Fruit fly (Drosophila melanogaster) whole organism, embryonic: ENCODE measurements around the gene CG32225.

ENCODE experiments used
- CG10431 ChIP-seq: fragments of 200-800 bp; sonication (Bioruptor generic); optimal IDR thresholded peaks from 3 replicates; lab custom pipeline; 2018; ENCODE audit warnings: missing biosample characterization, mild to moderate bottlenecking, missing genetic modification characterization
- CG12236 ChIP-seq: fragments of 200-800 bp; sonication (Bioruptor generic); optimal IDR thresholded peaks from 2 replicates; lab custom pipeline; 2016; ENCODE audit warnings: missing biosample characterization, missing genetic modification characterization
- CG14014 ChIP-seq: fragments of 200-800 bp; sonication (Bioruptor generic); IDR thresholded peaks from 2 replicates; pipeline ENCODE4 v1.3.6; 2022; ENCODE audit warnings: missing biosample characterization, missing genetic modification characterization
- CG14441 ChIP-seq: fragments of 200-800 bp; sonication (Bioruptor generic); IDR thresholded peaks from 2 replicates; pipeline ENCODE4 v1.3.6; 2022; ENCODE audit warnings: missing biosample characterization, missing genetic modification characterization
- CG14667 ChIP-seq: fragments of 200-800 bp; sonication (Bioruptor generic); IDR thresholded peaks from 2 replicates; pipeline ENCODE4 v1.3.6; 2022; ENCODE audit warnings: missing biosample characterization, missing genetic modification characterization
- CG14965 ChIP-seq: fragments of 200-800 bp; sonication (Bioruptor generic); optimal IDR thresholded peaks from 2 replicates; lab custom pipeline; 2016; ENCODE audit warnings: missing biosample characterization, missing genetic modification characterization, borderline replicate concordance
- CG1602 ChIP-seq: fragments of 200-800 bp; sonication (Bioruptor generic); optimal IDR thresholded peaks from 3 replicates; lab custom pipeline; 2016; ENCODE audit warnings: missing biosample characterization, missing genetic modification characterization
- CG16815 ChIP-seq: fragments of 200-800 bp; sonication (Bioruptor generic); optimal IDR thresholded peaks from 3 replicates; lab custom pipeline; 2017; ENCODE audit warnings: missing biosample characterization, mild to moderate bottlenecking, missing genetic modification characterization
- CG17359 ChIP-seq: fragments of 200-800 bp; sonication (Bioruptor generic); optimal IDR thresholded peaks from 3 replicates; lab custom pipeline; 2018; ENCODE audit warnings: missing biosample characterization, mild to moderate bottlenecking, missing genetic modification characterization, moderate library complexity
- CG17385 ChIP-seq: fragments of 200-800 bp; sonication (Bioruptor generic); optimal IDR thresholded peaks from 3 replicates; lab custom pipeline; 2018; ENCODE audit warnings: missing biosample characterization, mild to moderate bottlenecking, missing genetic modification characterization
- CG17568 ChIP-seq: fragments of 200-800 bp; sonication (Bioruptor generic); optimal IDR thresholded peaks from 2 replicates; lab custom pipeline; 2018; ENCODE audit warnings: missing biosample characterization, mild to moderate bottlenecking, missing genetic modification characterization, moderate library complexity
- CG17829 ChIP-seq: fragments of 200-800 bp; optimal IDR thresholded peaks from 2 replicates; lab custom pipeline; 2019; ENCODE audit warnings: missing biosample characterization, mild to moderate bottlenecking, missing genetic modification characterization, moderate library complexity
- CG30403 ChIP-seq: fragments of 200-800 bp; sonication (Bioruptor generic); optimal IDR thresholded peaks from 3 replicates; lab custom pipeline; 2016; ENCODE audit warnings: missing biosample characterization, missing genetic modification characterization
- CG34422 ChIP-seq: fragments of 200-800 bp; sonication (Bioruptor generic); IDR thresholded peaks from 3 replicates; pipeline ENCODE4 v1.3.6; 2022; ENCODE audit warnings: missing biosample characterization, missing genetic modification characterization
- CG4282 ChIP-seq: fragments of 200-800 bp; sonication (Bioruptor generic); optimal IDR thresholded peaks from 2 replicates; lab custom pipeline; 2016; ENCODE audit warnings: missing biosample characterization, missing genetic modification characterization
- CG4617 ChIP-seq: fragments of 200-800 bp; sonication (Bioruptor generic); optimal IDR thresholded peaks from 3 replicates; lab custom pipeline; 2016; ENCODE audit warnings: missing biosample characterization, missing genetic modification characterization, borderline replicate concordance
- CG4730 ChIP-seq: fragments of 200-800 bp; sonication (Bioruptor generic); IDR thresholded peaks from 2 replicates; pipeline ENCODE4 v1.3.6; 2022; ENCODE audit warnings: missing biosample characterization, missing genetic modification characterization
- CG4820 ChIP-seq: fragments of 200-800 bp; sonication (Bioruptor generic); optimal IDR thresholded peaks from 3 replicates; lab custom pipeline; 2016; ENCODE audit warnings: missing biosample characterization, missing genetic modification characterization
- CG5245 ChIP-seq: fragments of 200-800 bp; sonication (Bioruptor generic); optimal IDR thresholded peaks from 3 replicates; lab custom pipeline; 2016; ENCODE audit warnings: missing biosample characterization, missing genetic modification characterization
- CG6272 ChIP-seq: fragments of 200-800 bp; sonication (Bioruptor generic); IDR thresholded peaks from 2 replicates; pipeline ENCODE4 v1.3.6; 2022; ENCODE audit warnings: missing biosample characterization, missing genetic modification characterization
- CG6854 ChIP-seq: fragments of 200-800 bp; sonication (Bioruptor generic); optimal IDR thresholded peaks from 3 replicates; lab custom pipeline; 2017; ENCODE audit warnings: missing biosample characterization, mild to moderate bottlenecking, missing genetic modification characterization
- CG9609 ChIP-seq: fragments of 200-800 bp; sonication (Bioruptor generic); optimal IDR thresholded peaks from 3 replicates; lab custom pipeline; 2016; ENCODE audit warnings: missing biosample characterization, missing genetic modification characterization
- CrebB ChIP-seq: fragments of 200-800 bp; sonication (Bioruptor generic); optimal IDR thresholded peaks from 3 replicates; lab custom pipeline; 2018; ENCODE audit warnings: missing biosample characterization, mild to moderate bottlenecking, missing genetic modification characterization
- D19A ChIP-seq: fragments of 200-800 bp; optimal IDR thresholded peaks from 3 replicates; lab custom pipeline; 2019; ENCODE audit warnings: missing biosample characterization, mild to moderate bottlenecking, missing genetic modification characterization, moderate library complexity
- Deaf1 ChIP-seq: fragments of 200-800 bp; optimal IDR thresholded peaks from 3 replicates; lab custom pipeline; 2019; ENCODE audit warnings: missing biosample characterization, mild to moderate bottlenecking, missing genetic modification characterization, moderate library complexity
- E2f1 ChIP-seq: fragments of 200-800 bp; sonication (Bioruptor generic); IDR thresholded peaks from 2 replicates; pipeline ENCODE4 v1.3.6; 2022; ENCODE audit warnings: missing biosample characterization, missing genetic modification characterization
- Elba2 ChIP-seq: fragments of 200-800 bp; sonication (Bioruptor generic); optimal IDR thresholded peaks from 3 replicates; lab custom pipeline; 2016; ENCODE audit warnings: missing biosample characterization, missing genetic modification characterization
- GATAe ChIP-seq: fragments of 200-800 bp; sonication (Bioruptor generic); conservative IDR thresholded peaks from 2 replicates; pipeline ENCODE4 v1.3.6; 2022; ENCODE audit warnings: missing biosample characterization, missing genetic modification characterization
- HLHmδ ChIP-seq: fragments of 200-800 bp; sonication (Bioruptor generic); optimal IDR thresholded peaks from 2 replicates; lab custom pipeline; 2018; ENCODE audit warnings: missing biosample characterization, mild to moderate bottlenecking, missing genetic modification characterization, moderate library complexity
- Hsf ChIP-seq: fragments of 200-800 bp; sonication (Bioruptor generic); optimal IDR thresholded peaks from 3 replicates; lab custom pipeline; 2016; ENCODE audit warnings: missing biosample characterization, missing genetic modification characterization
- Kr ChIP-seq: fragments of 200-800 bp; sonication (Bioruptor generic); optimal IDR thresholded peaks from 2 replicates; lab custom pipeline; 2017; ENCODE audit warnings: missing biosample characterization, mild to moderate bottlenecking, missing genetic modification characterization
- MESR4 ChIP-seq: fragments of 200-800 bp; sonication (Bioruptor generic); optimal IDR thresholded peaks from 2 replicates; lab custom pipeline; 2018; ENCODE audit warnings: missing biosample characterization, mild to moderate bottlenecking, missing genetic modification characterization, moderate library complexity
- Med ChIP-seq: fragments of 200-800 bp; sonication (Bioruptor generic); peaks from one replicate; lab custom pipeline; 2016; ENCODE audit warnings: missing biosample characterization, missing genetic modification characterization, mild to moderate bottlenecking, inconsistent platforms, moderate library complexity
- Nf-YC ChIP-seq: fragments of 200-800 bp; optimal IDR thresholded peaks from 3 replicates; lab custom pipeline; 2019; ENCODE audit warnings: missing biosample characterization, mild to moderate bottlenecking, missing genetic modification characterization, moderate library complexity
- Ravus ChIP-seq: fragments of 200-800 bp; sonication (Bioruptor generic); IDR thresholded peaks from 2 replicates; pipeline ENCODE4 v1.3.6; 2022; ENCODE audit warnings: missing biosample characterization, missing genetic modification characterization
- Scr ChIP-seq: fragments of 200-800 bp; sonication (Bioruptor generic); IDR thresholded peaks from 2 replicates; pipeline ENCODE4 v1.3.6; 2022; ENCODE audit warnings: missing biosample characterization, missing genetic modification characterization; ENCODE audit not compliant: partially characterized antibody
- Taf1 ChIP-seq: fragments of 200-800 bp; sonication (Bioruptor generic); IDR thresholded peaks from 2 replicates; pipeline ENCODE4 v1.3.6; 2022; ENCODE audit warnings: missing biosample characterization, missing genetic modification characterization
- YL-1 ChIP-seq: fragments of 200-800 bp; sonication (Bioruptor generic); optimal IDR thresholded peaks from 3 replicates; lab custom pipeline; 2017; ENCODE audit warnings: missing biosample characterization, mild to moderate bottlenecking, missing genetic modification characterization
- bsh ChIP-seq, 2 experiments: fragments of 200-800 bp; sonication (Bioruptor generic); optimal IDR thresholded peaks; 2 replicates each; lab custom pipeline; 2017 to 2018; ENCODE audit warnings: mild to moderate bottlenecking in 2 of 2, missing biosample characterization in 2 of 2, missing genetic modification characterization in 2 of 2, moderate library complexity in 1 of 2
- cg ChIP-seq: fragments of 200-800 bp; sonication (Bioruptor generic); optimal IDR thresholded peaks from 3 replicates; lab custom pipeline; 2019; ENCODE audit warnings: missing biosample characterization, mild to moderate bottlenecking, missing genetic modification characterization, moderate library complexity
- crc ChIP-seq: fragments of 200-800 bp; sonication (Bioruptor generic); optimal IDR thresholded peaks from 2 replicates; lab custom pipeline; 2016; ENCODE audit warnings: missing biosample characterization, missing genetic modification characterization
- da ChIP-seq: fragments of 200-800 bp; sonication (Bioruptor generic); optimal IDR thresholded peaks from 2 replicates; lab custom pipeline; 2016; ENCODE audit warnings: missing biosample characterization, missing genetic modification characterization
- ewg ChIP-seq: fragments of 200-800 bp; sonication (Bioruptor generic); optimal IDR thresholded peaks from 3 replicates; lab custom pipeline; 2017; ENCODE audit warnings: mild to moderate bottlenecking, missing biosample characterization, missing genetic modification reagents, missing genetic modification characterization
- eyg ChIP-seq: fragments of 200-800 bp; sonication (Bioruptor generic); optimal IDR thresholded peaks from 3 replicates; lab custom pipeline; 2016; ENCODE audit warnings: missing biosample characterization, missing genetic modification characterization
- h ChIP-seq: fragments of >200 bp; optimal IDR thresholded peaks from 2 replicates; lab custom pipeline; 2017
- insv ChIP-seq, 2 experiments: fragments of 200-800 bp; sonication (Bioruptor generic); optimal IDR thresholded peaks; 3 replicates each; lab custom pipeline; 2016 to 2018; ENCODE audit warnings: missing biosample characterization in 2 of 2, missing genetic modification characterization in 2 of 2
- jumu ChIP-seq: fragments of 200-800 bp; sonication (Bioruptor generic); optimal IDR thresholded peaks from 3 replicates; lab custom pipeline; 2016; ENCODE audit warnings: missing biosample characterization, missing genetic modification characterization
- lilli ChIP-seq: fragments of 200-800 bp; sonication (Bioruptor generic); optimal IDR thresholded peaks from 3 replicates; lab custom pipeline; 2016; ENCODE audit warnings: missing biosample characterization, missing genetic modification characterization
- nau ChIP-seq: fragments of 200-800 bp; sonication (Bioruptor generic); optimal IDR thresholded peaks from 3 replicates; lab custom pipeline; 2017; ENCODE audit warnings: missing biosample characterization, mild to moderate bottlenecking, missing genetic modification characterization, missing genetic modification reagents
- nmo ChIP-seq: fragments of 200-800 bp; sonication (Bioruptor generic); optimal IDR thresholded peaks from 2 replicates; lab custom pipeline; 2018; ENCODE audit warnings: missing biosample characterization, mild to moderate bottlenecking, missing genetic modification characterization, moderate library complexity
- run ChIP-seq: fragments of 200-800 bp; sonication (Bioruptor generic); optimal IDR thresholded peaks from 3 replicates; lab custom pipeline; 2018; ENCODE audit warnings: missing biosample characterization, mild to moderate bottlenecking, missing genetic modification characterization
- schlank ChIP-seq: fragments of 200-800 bp; sonication (Bioruptor generic); optimal IDR thresholded peaks from 2 replicates; lab custom pipeline; 2018; ENCODE audit warnings: missing biosample characterization, mild to moderate bottlenecking, missing genetic modification characterization
- yki ChIP-seq: fragments of >200 bp; optimal IDR thresholded peaks from 3 replicates; lab custom pipeline; 2018

Gene CG32225

dm6 chr3L:20295095-20295494, 11.0 kb downstream of the CG32225 start, which contains the start of gene gogo (continued):
- TF ChIP-seq bsh (GFP tag; optimal IDR thresholded peaks at IDR 0.05; lab: Kevin White, UChicago) (no peak), Nf-YC (tag; lab: Kevin White, UChicago) (peak; percentile 8), CG4617 (no peak), E2f1 (GFP tag; lab: Robert Waterston, UW) (no peak), CG17385 (GFP tag; lab: Kevin White, UChicago) (no peak), CrebB (tag; lab: Kevin White, UChicago) (no peak), Med (GFP tag; lab: Kevin White, UChicago) (no peak), CG14014 (GFP tag; lab: Robert Waterston, UW) (no peak), Ravus (GFP tag; lab: Robert Waterston, UW) (no peak), GATAe (GFP tag; lab: Robert Waterston, UW) (no peak), CG6272 (GFP tag; lab: Robert Waterston, UW) (no peak), CG12236 (GFP tag; lab: Kevin White, UChicago) (no peak), eyg (no peak), CG14667 (GFP tag; lab: Robert Waterston, UW) (no peak), da (GFP tag; lab: Kevin White, UChicago) (no peak), run (tag; lab: Kevin White, UChicago) (no peak), MESR4 (no peak), jumu (GFP tag; lab: Kevin White, UChicago) (no peak), Hsf (GFP tag; lab: Kevin White, UChicago) (no peak), CG4282 (GFP tag; lab: Kevin White, UChicago) (no peak), YL-1 (GFP tag; lab: Kevin White, UChicago) (no peak), D19A (tag; lab: Kevin White, UChicago) (no peak), CG4730 (no peak), ewg (GFP tag; lab: Kevin White, UChicago) (peak; percentile 87), nau (GFP tag; lab: Kevin White, UChicago) (no peak), CG16815 (GFP tag; lab: Kevin White, UChicago) (no peak), HLHmδ (GFP tag; lab: Kevin White, UChicago) (no peak), Deaf1 (tag; lab: Kevin White, UChicago) (peak; percentile 98), CG9609 (GFP tag; lab: Kevin White, UChicago) (no peak), CG10431 (GFP tag; lab: Kevin White, UChicago) (no peak), Kr (no peak), CG14441 (no peak), CG4820 (no peak), crc (GFP tag; lab: Kevin White, UChicago) (no peak), yki (lab: Kevin White, UChicago) (peak; percentile 35), CG1602 (GFP tag; lab: Kevin White, UChicago) (no peak), h (lab: Kevin White, UChicago) (no peak), CG17568 (GFP tag; lab: Kevin White, UChicago) (no peak), CG17359 (tag; lab: Kevin White, UChicago) (no peak), Taf1 (no peak), cg (GFP tag; lab: Kevin White, UChicago) (no peak), nmo (GFP tag; lab: Kevin White, UChicago) (no peak), CG14965 (GFP tag; lab: Kevin White, UChicago) (no peak), CG34422 (GFP tag; lab: Robert Waterston, UW) (0 out of 3 replicates have a peak, but pooled peaks have one; percentile 34), CG30403 (GFP tag; lab: Kevin White, UChicago) (no peak), schlank (tag; lab: Kevin White, UChicago) (no peak), CG5245 (GFP tag; lab: Kevin White, UChicago) (no peak), CG6854 (GFP tag; lab: Kevin White, UChicago) (no peak), insv (GFP tag; optimal IDR thresholded peaks at IDR 0.05; lab: Kevin White, UChicago) (no peak), lilli (GFP tag; lab: Kevin White, UChicago) (no peak), Scr (GFP tag; lab: Robert Waterston, UW) (no peak), CG17829 (tag; lab: Kevin White, UChicago) (no peak), Elba2 (GFP tag; lab: Kevin White, UChicago) (no peak)
